Worm (Caenorhabditis elegans): Measurements from ENCODE around the gene tag-281.

The tag-281 gene

ce11 chrII:12448241-12448640 lies 11.3 kb upstream of the tag-281 start, which contains the start of gene srh-27:
srh-27 (plus strand) TSS chrII:12448541.
- no peak for TF ChIP-seq pha-4 (tag; optimal IDR thresholded peaks at IDR 0.05)
- TF ChIP-seq mep-1 (tag; optimal IDR thresholded peaks at IDR 0.05) = no peak
- no peak for TF ChIP-seq mab-5 (tag; optimal IDR thresholded peaks at IDR 0.05)
- TF ChIP-seq ces-1 (GFP tag; optimal IDR thresholded peaks at IDR 0.05) = no peak
- TF ChIP-seq elt-1 (tag; optimal IDR thresholded peaks at IDR 0.05; ENCODE audit: borderline replicate concordance, insufficient read depth) = no peak
- no peak for TF ChIP-seq nhr-237 (tag; optimal IDR thresholded peaks at IDR 0.05)
- TF ChIP-seq nhr-28 (tag; optimal IDR thresholded peaks at IDR 0.05) = no peak
- TF ChIP-seq drap-1 (GFP tag; optimal IDR thresholded peaks at IDR 0.05) = no peak
- TF ChIP-seq unc-120 (tag; optimal IDR thresholded peaks at IDR 0.05; ENCODE audit: poor library complexity, severe bottlenecking) = no peak
- TF ChIP-seq unc-39 (tag; optimal IDR thresholded peaks at IDR 0.05) = no peak
- no peak for TF ChIP-seq sptf-1 (tag; optimal IDR thresholded peaks at IDR 0.05)
- TF ChIP-seq sem-2 (GFP tag; optimal IDR thresholded peaks at IDR 0.05) = no peak
- TF ChIP-seq ceh-43 (GFP tag; optimal IDR thresholded peaks at IDR 0.05) = no peak
- TF ChIP-seq lin-13 (tag; optimal IDR thresholded peaks at IDR 0.05) = no peak
- TF ChIP-seq nhr-76 (tag; optimal IDR thresholded peaks at IDR 0.05) = no peak
- TF ChIP-seq M03D4.4 (tag; optimal IDR thresholded peaks at IDR 0.05) = no peak
- TF ChIP-seq zip-8 (tag; optimal IDR thresholded peaks at IDR 0.05) = no peak

ce11 chrII:12449849-12450248 lies 9.7 kb upstream of the tag-281 start, which contains the start of gene sre-34:
sre-34 (plus strand) TSS chrII:12450149.
- TF ChIP-seq ztf-11 (tag; optimal IDR thresholded peaks at IDR 0.05) = no peak
- TF ChIP-seq nhr-28 (tag; optimal IDR thresholded peaks at IDR 0.05) = no peak
- no peak for TF ChIP-seq zip-8 (tag; optimal IDR thresholded peaks at IDR 0.05)
- no peak for TF ChIP-seq sptf-1 (tag; optimal IDR thresholded peaks at IDR 0.05)
- TF ChIP-seq nhr-76 (tag; optimal IDR thresholded peaks at IDR 0.05) = no peak
- TF ChIP-seq tbx-8 (GFP tag; optimal IDR thresholded peaks at IDR 0.05) = no peak
- no peak for TF ChIP-seq cnd-1 (tag; optimal IDR thresholded peaks at IDR 0.05)

- TF ChIP-seq ceh-39 (tag; optimal IDR thresholded peaks at IDR 0.05) (no peak), mls-2 (tag; optimal IDR thresholded peaks at IDR 0.05) (no peak), ceh-43 (GFP tag; optimal IDR thresholded peaks at IDR 0.05) (no peak), nhr-76 (tag; optimal IDR thresholded peaks at IDR 0.05) (no peak), zip-8 (tag; optimal IDR thresholded peaks at IDR 0.05) (no peak), pha-4 (tag; optimal IDR thresholded peaks at IDR 0.05) (no peak), cnd-1 (tag; optimal IDR thresholded peaks at IDR 0.05) (no peak), mep-1 (tag; optimal IDR thresholded peaks at IDR 0.05) (no peak), ham-2 (GFP tag; optimal IDR thresholded peaks at IDR 0.05) (no peak), blmp-1 (tag; optimal IDR thresholded peaks at IDR 0.05) (no peak), M03D4.4 (tag; optimal IDR thresholded peaks at IDR 0.05) (no peak), tbx-8 (GFP tag; optimal IDR thresholded peaks at IDR 0.05) (no peak), nhr-12 (tag; optimal IDR thresholded peaks at IDR 0.05) (no peak), hlh-1 (tag; optimal IDR thresholded peaks at IDR 0.05) (no peak), lin-13 (tag; optimal IDR thresholded peaks at IDR 0.05) (no peak), elt-1 (tag; optimal IDR thresholded peaks at IDR 0.05; ENCODE audit: borderline replicate concordance, insufficient read depth) (no peak), mab-5 (tag; optimal IDR thresholded peaks at IDR 0.05) (no peak), unc-62 (GFP tag; optimal IDR thresholded peaks at IDR 0.05) (no peak)
These were observed 6.7 kb upstream of the tag-281 start, which contains the start of the genes sre-35 and sre-33 for ce11 chrII:12452754-12453352. sre-35 (minus strand) TSS chrII:12452854. sre-33 (plus strand) TSS chrII:12453302.

ce11 chrII:12456633-12457032 lies 2.9 kb upstream of the tag-281 start, which contains the start of gene sre-32:
sre-32 (minus strand) TSS chrII:12456733.
- TF ChIP-seq ham-2 (GFP tag; optimal IDR thresholded peaks at IDR 0.05) = no peak
- no peak for TF ChIP-seq hlh-1 (tag; optimal IDR thresholded peaks at IDR 0.05)
- no peak for TF ChIP-seq ztf-11 (tag; optimal IDR thresholded peaks at IDR 0.05)
- TF ChIP-seq flh-1 (GFP tag; optimal IDR thresholded peaks at IDR 0.05) = no peak
- no peak for TF ChIP-seq lin-13 (tag; optimal IDR thresholded peaks at IDR 0.05)
- no peak for TF ChIP-seq zip-8 (tag; optimal IDR thresholded peaks at IDR 0.05)
- TF ChIP-seq mls-2 (tag; optimal IDR thresholded peaks at IDR 0.05) = no peak
- no peak for TF ChIP-seq ces-1 (GFP tag; optimal IDR thresholded peaks at IDR 0.05)
- no peak for TF ChIP-seq cnd-1 (tag; optimal IDR thresholded peaks at IDR 0.05)
- no peak for TF ChIP-seq elt-3 (tag; optimal IDR thresholded peaks at IDR 0.05)
- TF ChIP-seq lsy-2 (tag; optimal IDR thresholded peaks at IDR 0.05) = no peak

ce11 chrII:12457275-12457674 lies 2.3 kb upstream of the tag-281 start, which contains the start of gene sre-38:
sre-38 (plus strand) TSS chrII:12457575.
- no peak for TF ChIP-seq ham-2 (GFP tag; optimal IDR thresholded peaks at IDR 0.05)
- no peak for TF ChIP-seq mls-2 (tag; optimal IDR thresholded peaks at IDR 0.05)
- no peak for TF ChIP-seq elt-1 (tag; optimal IDR thresholded peaks at IDR 0.05; ENCODE audit: borderline replicate concordance, insufficient read depth)
- TF ChIP-seq M03D4.4 (tag; optimal IDR thresholded peaks at IDR 0.05) = no peak
- TF ChIP-seq blmp-1 (tag; optimal IDR thresholded peaks at IDR 0.05) = no peak
- no peak for TF ChIP-seq mab-5 (tag; optimal IDR thresholded peaks at IDR 0.05)
- TF ChIP-seq nhr-28 (tag; optimal IDR thresholded peaks at IDR 0.05) = no peak
- TF ChIP-seq pha-4 (tag; optimal IDR thresholded peaks at IDR 0.05) = no peak
- TF ChIP-seq lin-13 (tag; optimal IDR thresholded peaks at IDR 0.05) = no peak
- TF ChIP-seq nhr-76 (tag; optimal IDR thresholded peaks at IDR 0.05) = no peak
- no peak for TF ChIP-seq flh-1 (GFP tag; optimal IDR thresholded peaks at IDR 0.05)
- TF ChIP-seq sptf-1 (tag; optimal IDR thresholded peaks at IDR 0.05) = no peak
- no peak for TF ChIP-seq ztf-11 (tag; optimal IDR thresholded peaks at IDR 0.05)
- no peak for TF ChIP-seq unc-120 (tag; optimal IDR thresholded peaks at IDR 0.05; ENCODE audit: poor library complexity, severe bottlenecking)
- TF ChIP-seq drap-1 (GFP tag; optimal IDR thresholded peaks at IDR 0.05) = no peak
- no peak for TF ChIP-seq hlh-1 (tag; optimal IDR thresholded peaks at IDR 0.05)
- TF ChIP-seq lsy-2 (tag; optimal IDR thresholded peaks at IDR 0.05) = no peak
- TF ChIP-seq nhr-237 (tag; optimal IDR thresholded peaks at IDR 0.05) = no peak
- TF ChIP-seq cnd-1 (tag; optimal IDR thresholded peaks at IDR 0.05) = no peak
- no peak for TF ChIP-seq unc-62 (GFP tag; optimal IDR thresholded peaks at IDR 0.05)
